Fruit fly (Drosophila melanogaster) Kc167 (cell line): Measurements from ENCODE around the gene CG4313.

Source experiments
- Myc ChIP-seq: fragments of >200 bp; optimal IDR thresholded peaks from 2 replicates; lab custom pipeline; 2017; ENCODE audit warnings: missing external identifiers
- Sin3A ChIP-seq: fragments of >200 bp; optimal IDR thresholded peaks from 2 replicates; lab custom pipeline; 2018; ENCODE audit warnings: missing external identifiers
- h ChIP-seq: fragments of >200 bp; optimal IDR thresholded peaks from 3 replicates; lab custom pipeline; 2018; ENCODE audit warnings: missing external identifiers
- insv ChIP-seq: fragments of >200 bp; optimal IDR thresholded peaks from 3 replicates; lab custom pipeline; 2018; ENCODE audit warnings: missing external identifiers
- psq ChIP-seq: fragments of >200 bp; optimal IDR thresholded peaks from 2 replicates; lab custom pipeline; 2017; ENCODE audit warnings: missing external identifiers
- ttk ChIP-seq: sonication (Bioruptor generic); optimal IDR thresholded peaks from 2 replicates; lab custom pipeline; 2017; ENCODE audit warnings: missing external identifiers

Gene CG4313

DNA sequence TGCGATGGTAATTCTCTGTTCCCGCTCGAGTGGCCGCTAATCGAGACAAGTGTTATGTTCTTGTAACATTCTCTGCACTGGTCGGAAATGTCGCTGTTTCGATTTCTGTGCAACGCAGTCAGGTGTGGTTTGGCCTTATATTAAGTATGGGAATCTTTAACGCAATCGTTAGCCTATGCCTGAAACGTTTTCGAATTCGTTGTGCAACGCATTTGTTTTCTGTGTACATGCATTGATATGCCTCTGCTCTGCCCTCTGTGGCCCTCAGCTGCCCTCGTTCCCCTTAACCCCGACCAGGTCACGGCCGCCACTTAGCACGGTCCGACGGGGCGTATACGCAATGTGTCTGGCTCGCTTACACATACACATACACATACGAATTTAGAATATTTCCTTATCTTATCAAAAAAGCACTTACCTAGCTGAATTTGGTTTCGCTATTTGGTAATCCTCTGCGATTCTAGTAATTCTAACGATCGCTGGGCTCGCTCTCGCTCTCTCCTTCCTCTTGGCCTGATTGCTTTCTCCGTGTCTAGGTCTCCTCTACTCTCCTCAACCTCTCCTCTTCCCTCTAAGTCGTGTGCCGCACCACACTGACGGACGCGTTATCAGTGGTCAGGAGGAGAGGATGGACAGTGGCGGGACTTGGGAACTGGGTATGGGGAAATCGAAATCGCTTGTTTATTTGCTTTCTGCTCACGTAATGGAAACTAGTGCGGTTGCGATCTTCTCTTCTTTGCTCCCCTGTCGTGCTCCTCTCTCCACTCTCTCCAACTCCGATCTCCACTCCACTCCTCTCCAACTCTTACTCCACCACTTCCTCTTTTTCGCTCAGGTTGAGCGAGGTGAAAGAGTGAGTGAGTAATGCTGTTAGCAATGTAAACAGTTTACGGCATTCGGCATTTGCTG is 7.4 kb downstream of the CG4313 start:
- TF ChIP-seq h (lab: Kevin White, UChicago), result no peak
- TF ChIP-seq Myc (lab: Kevin White, UChicago), result no peak
- no peak for TF ChIP-seq psq (lab: Kevin White, UChicago)

DNA sequence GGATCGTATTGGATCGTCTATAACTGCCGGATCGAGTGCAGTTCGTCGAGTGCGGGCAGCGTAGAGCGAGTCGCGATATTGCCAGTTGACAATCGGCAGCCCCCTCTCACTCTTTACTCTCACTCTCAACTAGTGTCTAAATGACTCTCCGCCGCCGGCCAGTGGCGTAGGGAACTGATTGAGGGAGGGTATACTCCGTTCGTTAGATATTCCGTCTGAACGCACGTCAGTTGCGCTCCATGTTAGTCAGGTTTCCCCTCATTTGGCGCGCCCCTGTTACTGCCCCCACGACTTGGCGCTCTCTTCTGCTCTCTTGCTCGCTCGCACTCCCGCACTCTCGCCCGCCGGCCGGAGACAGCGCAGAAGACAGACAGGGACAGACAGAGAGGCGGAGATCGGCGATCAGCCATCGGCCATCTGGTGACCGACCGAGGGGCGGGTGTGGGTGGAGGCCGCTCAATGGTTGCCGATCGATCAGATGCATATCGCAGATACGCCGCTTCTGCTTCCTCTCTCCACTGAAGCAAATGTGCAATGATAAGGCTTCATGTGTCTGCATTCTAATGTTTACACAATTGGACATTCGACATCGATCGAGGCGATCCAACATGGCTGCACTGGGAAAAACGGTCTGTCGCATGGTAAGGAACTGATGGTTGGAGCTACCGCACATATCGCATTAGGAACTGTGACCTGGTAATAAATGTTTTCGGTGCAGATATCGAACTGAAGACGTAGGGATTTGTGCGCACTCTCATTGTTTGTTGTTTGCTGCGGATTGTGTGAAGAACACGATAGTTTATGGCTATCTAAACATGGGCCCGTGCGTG is 8.6 kb downstream of the CG4313 start, which contains the start of gene moody:
Gene moody (minus strand): TSS at position 51 of the 830 bp plus-strand sequence.
- TF ChIP-seq insv (lab: Kevin White, UChicago), result no peak

DNA sequence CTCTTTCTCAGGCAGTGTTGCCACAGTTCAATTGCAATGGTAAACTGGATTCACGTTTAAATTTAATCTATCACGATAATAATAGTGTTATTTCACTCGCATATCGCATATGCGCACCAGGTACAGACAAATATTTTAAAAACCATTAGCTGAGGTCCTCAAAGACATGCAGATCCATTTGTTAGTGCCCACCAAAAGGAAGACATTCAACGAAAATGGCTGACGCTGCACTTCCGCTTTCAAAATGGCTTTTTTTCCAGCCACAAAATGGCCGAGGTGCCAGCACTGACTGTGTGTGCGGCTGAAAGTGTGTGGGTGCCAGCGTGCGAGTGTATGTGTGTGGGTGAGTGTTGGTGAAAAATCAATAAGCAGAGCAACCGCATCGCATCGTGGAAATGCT is 19.5 kb downstream of the CG4313 start:
- TF ChIP-seq Myc (lab: Kevin White, UChicago) (no peak), psq (lab: Kevin White, UChicago) (no peak), insv (lab: Kevin White, UChicago) (no peak), ttk (lab: Kevin White, UChicago) (no peak), h (lab: Kevin White, UChicago) (no peak), Sin3A (lab: Kevin White, UChicago) (no peak)

DNA sequence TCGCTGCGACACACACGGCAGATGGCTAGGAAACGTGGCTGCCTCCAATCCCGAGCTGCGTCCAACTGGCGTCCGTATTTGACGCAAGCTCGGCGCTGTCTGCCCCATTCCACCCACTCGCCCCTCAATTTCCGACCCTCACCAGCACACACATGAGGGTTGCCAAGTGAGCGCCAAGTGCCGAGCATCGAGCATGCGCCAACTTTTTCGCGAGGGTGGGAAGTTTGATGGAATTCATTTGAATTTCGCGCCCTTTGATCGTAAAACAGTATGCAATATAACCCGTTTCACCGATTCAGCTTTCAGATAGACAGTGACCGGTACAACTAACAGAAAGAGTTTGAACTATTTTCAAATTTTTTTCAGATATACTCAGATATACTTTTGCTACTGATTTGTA is 20.2 kb downstream of the CG4313 start, which contains the start of gene Sik2:
Gene Sik2 (minus strand): TSS at position 67 of the 400 bp plus-strand sequence.
- no peak for TF ChIP-seq insv (lab: Kevin White, UChicago)

DNA sequence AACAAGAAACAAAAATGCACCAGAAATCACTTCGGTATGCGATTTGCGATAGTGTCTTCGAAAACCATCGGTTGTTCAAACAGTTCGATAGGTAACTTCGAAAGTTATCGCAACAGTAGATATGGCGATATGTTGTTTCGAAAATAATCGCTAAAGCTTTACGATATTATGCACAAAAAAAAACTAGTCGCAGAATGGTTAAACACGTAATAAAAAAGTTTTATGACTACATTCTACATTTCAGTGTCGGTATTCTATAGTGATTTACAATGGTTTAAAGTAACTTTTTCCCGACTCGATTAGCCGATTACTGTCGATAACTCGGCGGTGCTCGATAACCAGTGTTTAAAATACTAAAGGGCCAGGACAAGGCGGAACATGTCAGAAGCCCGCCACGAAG is 23.4 kb downstream of the CG4313 start, which contains the start of gene CG4281:
Gene CG4281 (minus strand): TSS at position 70 of the 400 bp plus-strand sequence.
- TF ChIP-seq insv (lab: Kevin White, UChicago), result no peak

DNA sequence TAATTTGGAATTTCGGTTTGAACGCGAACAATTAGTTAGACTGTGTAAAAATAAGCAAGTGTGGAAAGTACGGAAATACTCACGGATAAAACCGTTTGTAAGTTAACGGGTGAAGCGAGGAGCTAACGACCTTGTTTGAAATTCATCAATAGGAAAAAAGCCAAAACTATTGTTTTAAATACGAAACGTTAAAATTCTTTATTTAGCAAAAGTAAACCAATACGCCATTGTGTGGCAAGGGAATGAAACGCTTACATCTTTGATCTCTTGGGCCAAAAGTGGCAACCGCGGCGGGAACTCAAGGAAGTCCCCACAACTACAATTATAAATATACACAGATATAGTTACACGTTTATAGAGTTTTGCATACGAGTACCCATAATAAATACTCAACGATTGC is 24.6 kb downstream of the CG4313 start, which contains the start of gene CG14054:
Gene CG14054 (minus strand): TSS at position 101 of the 400 bp plus-strand sequence.
- TF ChIP-seq psq (lab: Kevin White, UChicago), result no peak
- no peak for TF ChIP-seq Sin3A (lab: Kevin White, UChicago)
- TF ChIP-seq insv (lab: Kevin White, UChicago), result no peak
- no peak for TF ChIP-seq Myc (lab: Kevin White, UChicago)
- TF ChIP-seq ttk (lab: Kevin White, UChicago), result no peak
- no peak for TF ChIP-seq h (lab: Kevin White, UChicago)

DNA sequence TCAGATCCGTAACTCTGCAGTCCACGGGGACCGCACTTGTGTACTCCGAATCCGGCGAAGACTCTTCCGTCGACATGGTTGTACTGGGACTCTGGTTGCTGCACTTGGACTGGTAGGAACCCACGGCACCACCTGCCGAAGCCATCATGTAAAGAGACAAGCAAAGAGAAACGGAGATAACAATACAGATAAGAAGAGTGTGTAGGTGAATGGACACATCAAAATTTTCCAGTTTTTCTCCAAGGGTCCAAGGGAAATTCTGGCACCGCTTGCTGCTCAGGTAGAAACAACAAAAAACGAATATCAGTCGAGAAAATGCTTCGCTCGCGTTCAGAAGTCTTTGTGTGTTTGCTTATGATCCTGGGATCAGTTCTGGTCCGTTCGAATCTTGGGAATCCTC is 26.6 kb downstream of the CG4313 start, which contains the start of gene CG4194:
Gene CG4194 (plus strand): TSS at position 301 of the 400 bp plus-strand sequence.
- TF ChIP-seq Sin3A (lab: Kevin White, UChicago) (no peak), Myc (lab: Kevin White, UChicago) (no peak), ttk (lab: Kevin White, UChicago) (no peak), insv (lab: Kevin White, UChicago) (no peak), psq (lab: Kevin White, UChicago) (no peak), h (lab: Kevin White, UChicago) (no peak)

DNA sequence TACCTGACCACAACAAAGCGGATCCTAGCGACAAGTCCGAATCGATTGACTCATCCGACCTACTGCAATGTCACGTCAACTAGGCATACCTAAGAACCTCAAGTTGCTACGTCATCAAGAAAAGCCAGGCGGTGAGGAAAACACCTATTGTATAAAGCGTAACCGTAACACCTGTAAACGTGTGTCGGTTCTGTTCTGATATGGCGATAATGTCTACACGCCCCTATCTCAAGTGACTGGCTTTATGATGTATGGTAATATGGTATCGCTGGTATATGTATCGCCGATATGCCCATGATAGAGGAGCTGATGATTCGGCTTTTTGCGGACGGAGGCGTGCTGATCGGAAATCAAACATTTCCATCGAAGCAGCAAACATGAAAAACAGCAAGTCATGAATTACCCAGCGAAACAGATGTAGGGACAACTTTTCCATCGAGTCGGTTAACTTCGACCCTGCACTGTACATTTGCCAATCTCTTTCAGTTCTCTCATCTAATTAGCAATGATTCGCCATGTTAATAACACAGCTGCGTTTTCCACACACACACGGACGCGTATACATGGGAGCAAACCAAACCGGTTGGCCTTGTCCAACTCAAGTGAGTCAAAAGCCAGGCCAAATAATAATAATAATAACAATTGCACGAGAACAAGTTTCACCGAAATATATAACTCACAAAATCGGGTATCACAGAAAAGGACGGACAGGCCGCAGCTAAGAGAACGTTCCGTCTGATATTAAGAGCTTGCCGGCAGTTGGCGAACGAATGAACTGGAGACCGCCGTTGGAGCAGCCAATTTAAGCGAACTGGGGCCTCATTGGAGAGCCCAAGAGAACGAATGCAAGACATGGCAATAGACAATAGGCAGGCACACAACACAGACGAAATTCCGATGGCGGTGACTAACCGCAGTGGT is 28.4 kb downstream of the CG4313 start:
- TF ChIP-seq insv (lab: Kevin White, UChicago) (no peak), ttk (lab: Kevin White, UChicago) (no peak), psq (lab: Kevin White, UChicago) (no peak), Myc (lab: Kevin White, UChicago) (no peak), Sin3A (lab: Kevin White, UChicago) (no peak), h (lab: Kevin White, UChicago) (no peak)

DNA sequence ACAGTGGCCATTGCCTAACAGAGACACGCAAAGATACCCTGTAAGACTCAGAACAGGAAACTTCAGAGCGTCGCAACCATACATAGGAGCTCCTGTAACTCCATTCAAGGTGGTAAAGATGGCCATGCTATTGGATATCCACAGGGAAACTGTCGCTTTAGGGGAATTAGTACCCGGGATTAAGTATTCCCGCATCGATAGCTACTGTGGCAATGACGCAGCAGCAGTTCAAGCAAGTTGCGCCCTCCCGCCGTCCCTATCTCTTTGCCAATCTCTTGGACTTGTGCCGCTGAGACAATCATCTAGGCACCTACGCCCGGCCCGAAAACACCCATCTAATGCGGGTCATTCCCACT is 29.0 kb downstream of the CG4313 start:
- TF ChIP-seq ttk (lab: Kevin White, UChicago) (no peak), Myc (lab: Kevin White, UChicago) (no peak), h (lab: Kevin White, UChicago) (no peak), Sin3A (lab: Kevin White, UChicago) (no peak)

DNA sequence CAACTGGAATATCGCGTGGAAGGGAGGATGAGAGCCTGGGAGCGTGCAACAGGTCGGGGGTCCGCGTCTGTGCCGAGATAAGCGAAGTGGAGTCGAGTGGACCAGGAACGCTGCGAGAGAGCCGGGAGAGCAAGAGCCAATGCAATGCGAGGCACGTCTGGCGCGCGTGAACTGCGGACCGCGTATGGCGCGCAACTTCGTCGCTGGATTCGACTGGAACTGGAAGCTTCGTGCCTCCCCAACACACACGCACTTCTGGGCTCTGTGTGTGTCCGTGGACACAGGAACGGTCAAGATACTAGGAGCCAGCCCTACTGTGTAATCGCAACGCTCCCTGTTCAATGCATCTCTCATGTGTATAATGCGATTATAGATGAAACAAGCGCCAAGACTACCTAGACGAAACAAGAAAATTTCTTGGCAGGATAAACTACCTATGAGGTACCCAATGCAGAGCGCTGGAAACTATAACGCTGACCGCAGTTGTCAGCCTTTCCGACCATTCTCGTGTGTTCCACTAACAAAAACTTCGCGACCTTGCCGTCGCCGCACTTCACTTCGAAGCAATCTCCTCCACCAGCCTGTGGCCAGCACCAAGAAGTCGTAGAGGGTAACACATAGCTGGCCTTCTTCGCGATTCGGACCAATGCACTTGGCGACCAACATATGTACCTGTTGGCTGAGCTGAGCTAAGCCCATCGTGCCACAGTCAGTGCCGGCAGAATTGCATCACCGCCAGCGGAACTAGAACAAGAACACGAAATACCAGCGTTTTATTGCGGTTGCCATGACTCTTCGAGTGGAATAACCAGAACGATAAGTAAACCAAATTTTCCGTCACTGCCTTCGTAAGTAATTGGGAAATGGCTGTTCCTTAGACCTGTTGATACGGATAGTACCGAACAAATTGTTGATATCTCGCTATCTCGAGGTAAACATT is 30.5 kb downstream of the CG4313 start, which contains the start of gene Rtca:
Gene Rtca (plus strand): TSS at position 536 of the 940 bp plus-strand sequence.
- TF ChIP-seq insv (lab: Kevin White, UChicago) (no peak), psq (lab: Kevin White, UChicago) (no peak), Sin3A (lab: Kevin White, UChicago) (no peak), Myc (lab: Kevin White, UChicago) (no peak), ttk (lab: Kevin White, UChicago) (no peak), h (lab: Kevin White, UChicago) (no peak)
